Fruit fly (Drosophila melanogaster) whole organism, adult: ENCODE data around the gene CG43750.

Experiments
- CG33017 ChIP-seq: fragments of 200-800 bp; sonication (Bioruptor generic); optimal IDR thresholded peaks from 2 replicates; lab custom pipeline; 2018; ENCODE audit warnings: missing biosample characterization, mild to moderate bottlenecking, missing genetic modification characterization, moderate library complexity
- CG5204 ChIP-seq: fragments of 200-800 bp; sonication (Bioruptor generic); optimal IDR thresholded peaks from 2 replicates; lab custom pipeline; 2016; ENCODE audit warnings: missing biosample characterization, missing genetic modification characterization
- CG7045 ChIP-seq: fragments of 200-800 bp; sonication (Bioruptor generic); optimal IDR thresholded peaks from 2 replicates; lab custom pipeline; 2017; ENCODE audit warnings: missing biosample characterization, mild to moderate bottlenecking, missing genetic modification characterization
- CG7101 ChIP-seq: fragments of 200-800 bp; sonication (Bioruptor generic); optimal IDR thresholded peaks from 2 replicates; lab custom pipeline; 2018; ENCODE audit warnings: missing biosample characterization, mild to moderate bottlenecking, missing genetic modification characterization, moderate library complexity
- Clk ChIP-seq: fragments of 200-800 bp; sonication (Bioruptor generic); optimal IDR thresholded peaks from 2 replicates; lab custom pipeline; 2017; ENCODE audit warnings: missing biosample characterization, missing genetic modification characterization
- Crg-1 ChIP-seq: fragments of 200-800 bp; sonication (Bioruptor generic); optimal IDR thresholded peaks from 2 replicates; lab custom pipeline; 2016; ENCODE audit warnings: missing biosample characterization, missing genetic modification characterization
- Mnt ChIP-seq: fragments of 200-800 bp; sonication (Bioruptor generic); optimal IDR thresholded peaks from 2 replicates; lab custom pipeline; 2016; ENCODE audit warnings: missing biosample characterization, mild to moderate bottlenecking, missing genetic modification characterization
- cic ChIP-seq: fragments of 200-800 bp; sonication (Bioruptor generic); optimal IDR thresholded peaks from 2 replicates; lab custom pipeline; 2017; ENCODE audit warnings: missing biosample characterization, mild to moderate bottlenecking, missing genetic modification characterization, moderate library complexity
- cnc ChIP-seq, 2 experiments: fragments of >200 bp; optimal IDR thresholded peaks; 2 replicates each; lab custom pipeline; 2017
- kay ChIP-seq: fragments of 200-800 bp; sonication (Bioruptor generic); peaks from one replicate; lab custom pipeline; 2016; ENCODE audit warnings: missing biosample characterization, missing genetic modification characterization, borderline replicate concordance
- ovo ChIP-seq: fragments of 200-800 bp; sonication (Bioruptor generic); optimal IDR thresholded peaks from 2 replicates; lab custom pipeline; 2016; ENCODE audit warnings: missing biosample characterization, missing genetic modification characterization
- pad ChIP-seq: fragments of 200-800 bp; sonication (Bioruptor generic); optimal IDR thresholded peaks from 3 replicates; lab custom pipeline; 2017; ENCODE audit warnings: missing biosample characterization, missing genetic modification characterization, mild to moderate bottlenecking, moderate library complexity, missing genetic modification reagents
- tj ChIP-seq: fragments of 200-800 bp; sonication (Bioruptor generic); optimal IDR thresholded peaks from 3 replicates; lab custom pipeline; 2017; ENCODE audit warnings: missing biosample characterization, mild to moderate bottlenecking, missing genetic modification characterization, moderate library complexity

dm6 chr2L:2417865-2418264 lies 27.4 kb upstream of the CG43750 start, which contains the start of gene CG34448:
- TF ChIP-seq pad, result no peak
- no peak for TF ChIP-seq CG7045 (GFP tag; lab: Kevin White, UChicago)
- no peak for TF ChIP-seq CG7101 (tag; lab: Kevin White, UChicago)
- TF ChIP-seq CG5204 (GFP tag; lab: Kevin White, UChicago), result no peak
- TF ChIP-seq Crg-1 (GFP tag; lab: Kevin White, UChicago), result no peak
- TF ChIP-seq Clk (GFP tag; lab: Kevin White, UChicago), result no peak
- TF ChIP-seq kay, result no peak
- TF ChIP-seq ovo (GFP tag; lab: Kevin White, UChicago), result no peak
- no peak for TF ChIP-seq tj (GFP tag; lab: Kevin White, UChicago)
- no peak for TF ChIP-seq cic (GFP tag; lab: Kevin White, UChicago)
- TF ChIP-seq CG33017 (tag; lab: Kevin White, UChicago), result no peak
- TF ChIP-seq cnc (optimal IDR thresholded peaks at IDR 0.05; lab: Kevin White, UChicago), result no peak
- no peak for TF ChIP-seq Mnt (GFP tag; lab: Kevin White, UChicago)
